Worm (Caenorhabditis elegans): Measurements from ENCODE around the gene alh-4.

DNA sequence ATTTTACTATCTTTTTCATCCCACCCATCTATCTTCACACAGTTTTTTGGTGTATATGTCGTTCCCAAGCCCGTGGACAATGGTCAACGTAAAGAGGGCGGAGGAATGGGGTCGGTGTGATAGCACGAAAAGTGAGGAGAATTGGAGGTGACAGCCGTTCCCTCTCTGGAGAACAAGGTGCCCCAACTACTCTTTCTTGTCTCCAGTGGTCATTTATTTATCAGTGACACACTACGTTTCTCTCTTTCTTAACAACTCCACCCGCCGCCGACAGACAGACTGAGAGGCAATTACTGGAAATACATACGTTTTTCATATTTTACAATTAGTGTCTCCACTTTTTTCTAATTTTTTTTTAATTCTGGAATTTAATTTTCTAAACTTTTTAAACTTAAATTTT, 27.2 kb upstream of the alh-4 start:
- TF ChIP-seq K11D2.4 (GFP tag; IDR thresholded peaks at IDR 0.05) (no peak), pbrm-1 (GFP tag; IDR thresholded peaks at IDR 0.05) (no peak), F52B5.7 (tag; optimal IDR thresholded peaks at IDR 0.05) (no peak), dpl-1 (GFP tag; optimal IDR thresholded peaks at IDR 0.05) (no peak), lag-1 (GFP tag; IDR thresholded peaks at IDR 0.05) (no peak), ceh-40 (GFP tag; IDR thresholded peaks at IDR 0.05) (no peak), egl-44 (GFP tag; IDR thresholded peaks at IDR 0.05) (no peak), sea-2 (GFP tag; IDR thresholded peaks at IDR 0.05) (no peak), lin-35 (GFP tag; optimal IDR thresholded peaks at IDR 0.05) (no peak), snpc-4 (GFP tag; optimal IDR thresholded peaks at IDR 0.05) (no peak), snpc-4 (tag; optimal IDR thresholded peaks at IDR 0.05) (no peak), unc-62 (GFP tag; optimal IDR thresholded peaks at IDR 0.05) (no peak), nhr-120 (GFP tag; IDR thresholded peaks at IDR 0.05) (no peak), nhr-90 (tag; optimal IDR thresholded peaks at IDR 0.05) (no peak), hmg-20 (GFP tag; IDR thresholded peaks at IDR 0.05) (no peak)

Data from whole organism, young adult.